Worm (Caenorhabditis elegans): ENCODE measurements around the gene Y66D12A.21.

- TF ChIP-seq him-1 (tag; optimal IDR thresholded peaks at IDR 0.05), result no peak
- no peak for TF ChIP-seq dao-5 (tag; optimal IDR thresholded peaks at IDR 0.05)
Measured at ce11 chrIII:11481309-11481845, 23.7 kb downstream of the Y66D12A.21 start.

Measured in whole organism, L4/young adult.